Fruit fly (Drosophila melanogaster): ENCODE results near the gene CG18273.
A peak's percentile ranks its signal among the peaks of the same experiment; 100 is the strongest.

The CG18273 gene

dm6 chrX:523179-523851, 35.9 kb upstream of the CG18273 start, which contains the start of gene elav (continued):
- TF ChIP-seq CG7786 (GFP tag; optimal IDR thresholded peaks at IDR 0.05) (peak; percentile 96), CG7928 (GFP tag; optimal IDR thresholded peaks at IDR 0.05) (peak; percentile 81), zf30C (GFP tag; optimal IDR thresholded peaks at IDR 0.05) (peak; percentile 58), CG17328 (GFP tag; IDR thresholded peaks at IDR 0.05) (peak; percentile 98), CG11398 (GFP tag; optimal IDR thresholded peaks at IDR 0.05) (peak; percentile 81), CG1024 (GFP tag; IDR thresholded peaks at IDR 0.05) (peak; percentile 90), fd3F (GFP tag; optimal IDR thresholded peaks at IDR 0.05) (peak; percentile 97), CG1233 (GFP tag; optimal IDR thresholded peaks at IDR 0.05) (peak; percentile 98), Xrp1 (GFP tag; IDR thresholded peaks at IDR 0.05) (peak; percentile 99), CG4282 (GFP tag; optimal IDR thresholded peaks at IDR 0.05) (peak; percentile 82), CG31365 (tag; optimal IDR thresholded peaks at IDR 0.05) (peak; percentile 90), CG12942 (GFP tag; optimal IDR thresholded peaks at IDR 0.05) (peak; percentile 96), Stat92E (GFP tag; optimal IDR thresholded peaks at IDR 0.05) (peak in 1 of 3 experiments; percentile 99), CG3281 (GFP tag; optimal IDR thresholded peaks at IDR 0.05) (peak; percentile 99), gce (GFP tag; IDR thresholded peaks at IDR 0.05) (peak; percentile 92), zen (tag; optimal IDR thresholded peaks at IDR 0.05) (peak; percentile 98), CG11723 (GFP tag; optimal IDR thresholded peaks at IDR 0.05) (peak; percentile 98), bigmax (GFP tag; optimal IDR thresholded peaks at IDR 0.05) (peak; percentile 77), HLH3B (GFP tag; IDR thresholded peaks at IDR 0.05) (peak; percentile 98), dpn (GFP tag; optimal IDR thresholded peaks at IDR 0.05) (peak; percentile 98), CG7357 (GFP tag; IDR thresholded peaks at IDR 0.05) (peak; percentile 94), CG2129 (GFP tag; IDR thresholded peaks at IDR 0.05; ENCODE audit: partially characterized antibody) (no peak), fd102C (GFP tag; optimal IDR thresholded peaks at IDR 0.05) (peak; percentile 96), bowl (GFP tag; IDR thresholded peaks at IDR 0.05) (peak; percentile 96), CG9215 (GFP tag; IDR thresholded peaks at IDR 0.05) (peak; percentile 98), CG13624 (GFP tag; optimal IDR thresholded peaks at IDR 0.05) (peak; percentile 97), CG5180 (GFP tag; optimal IDR thresholded peaks at IDR 0.05) (peak; percentile 93), nau (GFP tag; optimal IDR thresholded peaks at IDR 0.05) (peak; percentile 98), ase (GFP tag; IDR thresholded peaks at IDR 0.05) (peak; percentile 95), so (GFP tag; IDR thresholded peaks at IDR 0.05) (peak; percentile 98), CG6254 (GFP tag; optimal IDR thresholded peaks at IDR 0.05) (peak; percentile 96), Ets65A (GFP tag) (peak; percentile 98), slou (GFP tag; optimal IDR thresholded peaks at IDR 0.05) (peak; percentile 97), ewg (GFP tag; optimal IDR thresholded peaks at IDR 0.05) (peak; percentile 96), repo (GFP tag; optimal IDR thresholded peaks at IDR 0.05) (peak; percentile 90), Ssrp (tag; optimal IDR thresholded peaks at IDR 0.05) (peak; percentile 97), CG1792 (GFP tag; optimal IDR thresholded peaks at IDR 0.05) (peak; percentile 93), CG14667 (GFP tag; IDR thresholded peaks at IDR 0.05) (peak; percentile 97), Opbp (GFP tag; IDR thresholded peaks at IDR 0.05; ENCODE audit: partially characterized antibody) (no peak), Abd-B (GFP tag; optimal IDR thresholded peaks at IDR 0.05) (peak; percentile 96), CG10654 (GFP tag; optimal IDR thresholded peaks at IDR 0.05) (peak; percentile 97), CG10366 (GFP tag; IDR thresholded peaks at IDR 0.05) (peak; percentile 97), Scr (GFP tag; IDR thresholded peaks at IDR 0.05; ENCODE audit: partially characterized antibody) (peak; percentile 10; the same call in 1 of the 2 replicates), CG6813 (GFP tag; optimal IDR thresholded peaks at IDR 0.05) (peak; percentile 99), CG18262 (tag; optimal IDR thresholded peaks at IDR 0.05) (peak; percentile 99), CoRest (tag; optimal IDR thresholded peaks at IDR 0.05) (peak; percentile 99), CG13123 (GFP tag; optimal IDR thresholded peaks at IDR 0.05) (peak; percentile 93), run (tag; optimal IDR thresholded peaks at IDR 0.05) (peak; percentile 98), CG6689 (GFP tag; IDR thresholded peaks at IDR 0.05) (peak; percentile 98)

Measured in whole organism, embryonic.